Fruit fly (Drosophila melanogaster) whole organism, prepupa: ENCODE measurements around the gene CG8135.
A peak's percentile ranks its signal among the peaks of the same experiment; 100 is the strongest.

Source experiments
- Blimp-1 ChIP-seq: fragments of 200-800 bp; sonication (Bioruptor generic); optimal IDR thresholded peaks from 3 replicates; lab custom pipeline; 2017; ENCODE audit warnings: missing biosample characterization, missing genetic modification characterization, mild to moderate bottlenecking, moderate library complexity, missing genetic modification reagents
- CG10631 ChIP-seq: fragments of 200-800 bp; sonication (Bioruptor generic); optimal IDR thresholded peaks from 2 replicates; lab custom pipeline; 2016; ENCODE audit warnings: missing biosample characterization, missing genetic modification characterization
- CG10669 ChIP-seq: fragments of 200-800 bp; sonication (Bioruptor generic); optimal IDR thresholded peaks from 3 replicates; lab custom pipeline; 2018; ENCODE audit warnings: missing biosample characterization, mild to moderate bottlenecking, missing genetic modification characterization, moderate library complexity
- CG11294 ChIP-seq: fragments of 200-800 bp; sonication (Bioruptor generic); IDR thresholded peaks from 2 replicates; pipeline ENCODE4 v1.3.6; 2022; ENCODE audit warnings: missing biosample characterization, missing genetic modification characterization
- CG11762 ChIP-seq: fragments of 200-800 bp; sonication (Bioruptor generic); optimal IDR thresholded peaks from 3 replicates; lab custom pipeline; 2016; ENCODE audit warnings: missing biosample characterization, missing genetic modification characterization; ENCODE audit not compliant: insufficient read depth
- CG11902 ChIP-seq: fragments of 200-800 bp; sonication (Bioruptor generic); optimal IDR thresholded peaks from 3 replicates; lab custom pipeline; 2016; ENCODE audit warnings: missing biosample characterization, missing genetic modification characterization
- CG15336 ChIP-seq: fragments of 200-800 bp; sonication (Bioruptor generic); IDR thresholded peaks from 2 replicates; pipeline ENCODE4 v1.3.6; 2022; ENCODE audit warnings: missing biosample characterization, missing genetic modification characterization
- CG1621 ChIP-seq: fragments of 200-800 bp; sonication (Bioruptor generic); optimal IDR thresholded peaks from 3 replicates; lab custom pipeline; 2018; ENCODE audit warnings: missing biosample characterization, mild to moderate bottlenecking, missing genetic modification characterization
- CG16779 ChIP-seq: fragments of 200-800 bp; sonication (Bioruptor generic); optimal IDR thresholded peaks from 3 replicates; lab custom pipeline; 2017; ENCODE audit warnings: missing biosample characterization, mild to moderate bottlenecking, missing genetic modification characterization
- CG3032 ChIP-seq: fragments of 200-800 bp; optimal IDR thresholded peaks from 2 replicates; lab custom pipeline; 2019; ENCODE audit warnings: missing biosample characterization, mild to moderate bottlenecking, missing genetic modification characterization, moderate library complexity
- CG32006 ChIP-seq: fragments of 200-800 bp; sonication (Bioruptor generic); optimal IDR thresholded peaks from 3 replicates; lab custom pipeline; 2017; ENCODE audit warnings: missing biosample characterization, mild to moderate bottlenecking, missing genetic modification characterization
- CG3919 ChIP-seq: fragments of 200-800 bp; sonication (Bioruptor generic); optimal IDR thresholded peaks from 3 replicates; lab custom pipeline; 2016; ENCODE audit warnings: missing biosample characterization, missing genetic modification characterization
- CG4318 ChIP-seq: fragments of 200-800 bp; sonication (Bioruptor generic); optimal IDR thresholded peaks from 3 replicates; lab custom pipeline; 2017; ENCODE audit warnings: missing biosample characterization, mild to moderate bottlenecking, missing genetic modification characterization
- CG6163 ChIP-seq: fragments of 200-800 bp; sonication (Bioruptor generic); IDR thresholded peaks from 3 replicates; pipeline ENCODE4 v1.3.6; 2022; ENCODE audit warnings: missing biosample characterization, missing genetic modification characterization
- CG6276 ChIP-seq: fragments of 200-800 bp; sonication (Bioruptor generic); optimal IDR thresholded peaks from 2 replicates; lab custom pipeline; 2017; ENCODE audit warnings: missing biosample characterization, mild to moderate bottlenecking, missing genetic modification characterization
- CG6792 ChIP-seq: fragments of 200-800 bp; sonication (Bioruptor generic); optimal IDR thresholded peaks from 3 replicates; lab custom pipeline; 2016; ENCODE audit warnings: missing biosample characterization, missing genetic modification characterization
- CG6854 ChIP-seq: fragments of 200-800 bp; sonication (Bioruptor generic); optimal IDR thresholded peaks from 2 replicates; lab custom pipeline; 2017; ENCODE audit warnings: missing biosample characterization, mild to moderate bottlenecking, missing genetic modification characterization
- CG7368 ChIP-seq: fragments of 200-800 bp; sonication (Bioruptor generic); optimal IDR thresholded peaks from 3 replicates; lab custom pipeline; 2016; ENCODE audit warnings: missing biosample characterization, missing genetic modification characterization
- CG8319 ChIP-seq: fragments of 200-800 bp; sonication (Bioruptor generic); optimal IDR thresholded peaks from 3 replicates; lab custom pipeline; 2016; ENCODE audit warnings: missing biosample characterization, missing genetic modification characterization
- CG9139 ChIP-seq: fragments of 200-800 bp; sonication (Bioruptor generic); optimal IDR thresholded peaks from 3 replicates; lab custom pipeline; 2017; ENCODE audit warnings: missing biosample characterization, mild to moderate bottlenecking, missing genetic modification characterization
- Eip75B ChIP-seq: fragments of 200-800 bp; sonication (Bioruptor generic); optimal IDR thresholded peaks from 3 replicates; lab custom pipeline; 2016; ENCODE audit warnings: missing biosample characterization, missing genetic modification characterization
- Eip78C ChIP-seq: fragments of 200-800 bp; sonication (Bioruptor generic); peaks from one replicate; lab custom pipeline; 2016; ENCODE audit warnings: missing biosample characterization, missing genetic modification characterization
- Eip93F ChIP-seq: fragments of 200-800 bp; sonication (Bioruptor generic); optimal IDR thresholded peaks from 2 replicates; lab custom pipeline; 2016; ENCODE audit warnings: missing biosample characterization, mild to moderate bottlenecking, missing genetic modification characterization
- Hr39 ChIP-seq: fragments of 200-800 bp; sonication (Bioruptor generic); optimal IDR thresholded peaks from 2 replicates; lab custom pipeline; 2016; ENCODE audit warnings: missing biosample characterization, missing genetic modification characterization
- Hr4 ChIP-seq: fragments of 200-800 bp; sonication (Bioruptor generic); optimal IDR thresholded peaks from 3 replicates; lab custom pipeline; 2016; ENCODE audit warnings: missing biosample characterization, missing genetic modification characterization
- Lpt ChIP-seq: fragments of 200-800 bp; sonication (Bioruptor generic); optimal IDR thresholded peaks from 3 replicates; lab custom pipeline; 2016; ENCODE audit warnings: missing biosample characterization, missing genetic modification characterization
- Met ChIP-seq: fragments of 200-800 bp; sonication (Bioruptor generic); optimal IDR thresholded peaks from 3 replicates; lab custom pipeline; 2016; ENCODE audit warnings: missing biosample characterization, missing genetic modification characterization
- Smox ChIP-seq: fragments of 200-800 bp; sonication (Bioruptor generic); optimal IDR thresholded peaks from 3 replicates; lab custom pipeline; 2016; ENCODE audit warnings: missing biosample characterization, missing genetic modification characterization
- Sox102F ChIP-seq: fragments of 200-800 bp; sonication (Bioruptor generic); optimal IDR thresholded peaks from 2 replicates; lab custom pipeline; 2016; ENCODE audit warnings: missing biosample characterization, mild to moderate bottlenecking, missing genetic modification characterization
- Sox14 ChIP-seq: fragments of 200-800 bp; sonication (Bioruptor generic); optimal IDR thresholded peaks from 3 replicates; lab custom pipeline; 2016; ENCODE audit warnings: missing biosample characterization, missing genetic modification characterization
- achi ChIP-seq: fragments of 200-800 bp; sonication (Bioruptor generic); optimal IDR thresholded peaks from 3 replicates; lab custom pipeline; 2016; ENCODE audit warnings: missing biosample characterization, missing genetic modification characterization
- acj6 ChIP-seq: fragments of 200-800 bp; sonication (Bioruptor generic); optimal IDR thresholded peaks from 3 replicates; lab custom pipeline; 2016; ENCODE audit warnings: missing biosample characterization, missing genetic modification characterization
- cyc ChIP-seq: fragments of 200-800 bp; sonication (Bioruptor generic); optimal IDR thresholded peaks from 3 replicates; lab custom pipeline; 2016; ENCODE audit warnings: missing biosample characterization, missing genetic modification characterization
- dac ChIP-seq: fragments of 200-800 bp; sonication (Bioruptor generic); optimal IDR thresholded peaks from 2 replicates; lab custom pipeline; 2017; ENCODE audit warnings: missing biosample characterization, mild to moderate bottlenecking, missing genetic modification characterization
- dsx ChIP-seq: fragments of 200-800 bp; optimal IDR thresholded peaks from 3 replicates; lab custom pipeline; 2019; ENCODE audit warnings: missing biosample characterization, mild to moderate bottlenecking, missing genetic modification characterization, moderate library complexity; ENCODE audit not compliant: poor library complexity, severe bottlenecking
- eg ChIP-seq: fragments of 200-800 bp; sonication (Bioruptor generic); IDR thresholded peaks from 3 replicates; pipeline ENCODE4 v1.3.6; 2022; ENCODE audit warnings: missing biosample characterization, missing genetic modification characterization
- esn ChIP-seq: fragments of 200-800 bp; sonication (Bioruptor generic); optimal IDR thresholded peaks from 2 replicates; lab custom pipeline; 2016; ENCODE audit warnings: missing biosample characterization, mild to moderate bottlenecking, missing genetic modification characterization, moderate library complexity
- fd59A ChIP-seq: fragments of 200-800 bp; sonication (Bioruptor generic); optimal IDR thresholded peaks from 2 replicates; lab custom pipeline; 2017; ENCODE audit warnings: missing biosample characterization, mild to moderate bottlenecking, missing genetic modification characterization, missing genetic modification reagents
- fkh ChIP-seq: fragments of 200-800 bp; sonication (Bioruptor generic); optimal IDR thresholded peaks from 3 replicates; lab custom pipeline; 2017; ENCODE audit warnings: missing biosample characterization, mild to moderate bottlenecking, missing genetic modification characterization, moderate library complexity
- lz ChIP-seq: fragments of 200-800 bp; sonication (Bioruptor generic); optimal IDR thresholded peaks from 3 replicates; lab custom pipeline; 2016; ENCODE audit warnings: missing biosample characterization, missing genetic modification characterization
- spab ChIP-seq: fragments of 200-800 bp; sonication (Bioruptor generic); optimal IDR thresholded peaks from 2 replicates; lab custom pipeline; 2017; ENCODE audit warnings: missing biosample characterization, mild to moderate bottlenecking, missing genetic modification characterization, missing genetic modification reagents
- ss ChIP-seq, 2 experiments: fragments of 200-800 bp; sonication (Bioruptor generic); optimal IDR thresholded peaks; 2 replicates in 1 of 2; 3 replicates in 1 of 2; lab custom pipeline; 2017 to 2018; ENCODE audit warnings: mild to moderate bottlenecking in 2 of 2, missing biosample characterization in 2 of 2, missing genetic modification characterization in 2 of 2, moderate library complexity in 1 of 2
- svp ChIP-seq: fragments of 200-800 bp; sonication (Bioruptor generic); peaks from one replicate; lab custom pipeline; 2016; ENCODE audit warnings: missing biosample characterization, missing genetic modification characterization
- topi ChIP-seq: fragments of 200-800 bp; sonication (Bioruptor generic); optimal IDR thresholded peaks from 3 replicates; lab custom pipeline; 2016; ENCODE audit warnings: missing biosample characterization, missing genetic modification characterization
- vri ChIP-seq: fragments of 200-800 bp; sonication (Bioruptor generic); optimal IDR thresholded peaks from 3 replicates; lab custom pipeline; 2016; ENCODE audit warnings: missing biosample characterization, mild to moderate bottlenecking, missing genetic modification characterization

CG8135 gene

dm6 chr3R:9399951-9400392 lies 4.2 kb upstream of the CG8135 start, which contains the start of gene CG34117 (continued):
- TF ChIP-seq Met (GFP tag; lab: Kevin White, UChicago) (peak; percentile 79), CG1621 (tag; lab: Kevin White, UChicago) (peak; percentile 8), achi (GFP tag; lab: Kevin White, UChicago) (peak; percentile 72), lz (peak; percentile 74), Sox14 (GFP tag; lab: Kevin White, UChicago) (peak; percentile 58), CG11762 (GFP tag; lab: Kevin White, UChicago) (peak; percentile 41), CG4318 (GFP tag; lab: Kevin White, UChicago) (no peak), Eip75B (GFP tag; lab: Kevin White, UChicago) (peak; percentile 66), CG6276 (GFP tag; lab: Kevin White, UChicago) (no peak), Smox (GFP tag; lab: Kevin White, UChicago) (peak; percentile 75), topi (GFP tag; lab: Kevin White, UChicago) (peak; percentile 72), Lpt (GFP tag; lab: Kevin White, UChicago) (peak; percentile 45), fd59A (GFP tag; lab: Kevin White, UChicago) (no peak), CG10669 (peak; percentile 74), Eip93F (peak; percentile 40), Blimp-1 (GFP tag; lab: Kevin White, UChicago) (peak; percentile 40), eg (GFP tag; lab: Robert Waterston, UW) (peak; percentile 82), Eip78C (peak; percentile 83), CG6854 (GFP tag; lab: Kevin White, UChicago) (peak; percentile 17), CG11902 (GFP tag; lab: Kevin White, UChicago) (peak; percentile 44), CG32006 (GFP tag; lab: Kevin White, UChicago) (peak; percentile 61), CG11294 (peak; percentile 26; the same call in 1 of the 2 replicates), dsx (GFP tag; lab: Kevin White, UChicago) (peak; percentile 66), Hr4 (GFP tag; lab: Kevin White, UChicago) (peak; percentile 76), CG3032 (tag; lab: Kevin White, UChicago) (peak; percentile 67), fkh (GFP tag; lab: Kevin White, UChicago) (peak; percentile 40), acj6 (GFP tag; lab: Kevin White, UChicago) (peak; percentile 76), CG16779 (tag; lab: Kevin White, UChicago) (peak; percentile 18)

dm6 chr3R:9401127-9401603 lies 3.0 kb upstream of the CG8135 start, which contains the start of the genes RpL34b and CG8132:
Gene RpL34b (minus strand): TSS chr3R:9401226.
Gene CG8132 (plus strand): TSS chr3R:9401495.
- TF ChIP-seq fd59A (GFP tag; lab: Kevin White, UChicago) (peak; percentile 79), CG4318 (GFP tag; lab: Kevin White, UChicago) (no peak), fkh (GFP tag; lab: Kevin White, UChicago) (peak; percentile 87), ss (GFP tag; optimal IDR thresholded peaks at IDR 0.05; lab: Kevin White, UChicago) (peak in 1 of 2 experiments; percentile 84), CG10669 (peak; percentile 84), Hr39 (peak; percentile 95), CG6163 (peak; percentile 91), CG9139 (GFP tag; lab: Kevin White, UChicago) (peak; percentile 78), Met (GFP tag; lab: Kevin White, UChicago) (peak; percentile 93), esn (GFP tag; lab: Kevin White, UChicago) (peak; percentile 96), CG11762 (GFP tag; lab: Kevin White, UChicago) (peak; percentile 84), cyc (peak; percentile 95), dac (GFP tag; lab: Kevin White, UChicago) (peak; percentile 86), lz (peak; percentile 97), CG7368 (GFP tag; lab: Kevin White, UChicago) (peak; percentile 83), vri (GFP tag; lab: Kevin White, UChicago) (peak; percentile 92), CG15336 (peak; percentile 86), Blimp-1 (GFP tag; lab: Kevin White, UChicago) (peak; percentile 85), CG10631 (GFP tag; lab: Kevin White, UChicago) (peak; percentile 95), eg (GFP tag; lab: Robert Waterston, UW) (peak; percentile 97), CG6792 (GFP tag; lab: Kevin White, UChicago) (peak; percentile 92), svp (peak; percentile 95), CG32006 (GFP tag; lab: Kevin White, UChicago) (peak; percentile 89), Sox102F (GFP tag; lab: Kevin White, UChicago) (peak; percentile 92), Eip75B (GFP tag; lab: Kevin White, UChicago) (peak; percentile 96), CG11902 (GFP tag; lab: Kevin White, UChicago) (peak; percentile 90), Eip93F (peak; percentile 88), CG3032 (tag; lab: Kevin White, UChicago) (peak; percentile 96), CG6276 (GFP tag; lab: Kevin White, UChicago) (no peak), spab (GFP tag; lab: Kevin White, UChicago) (peak; percentile 71), Smox (GFP tag; lab: Kevin White, UChicago) (peak; percentile 91), CG8319 (GFP tag; lab: Kevin White, UChicago) (peak; percentile 85), CG3919 (GFP tag; lab: Kevin White, UChicago) (peak; percentile 94), dsx (GFP tag; lab: Kevin White, UChicago) (peak; percentile 81)
